Worm (Caenorhabditis elegans): ENCODE measurements around the gene F26D11.12.

ce11 chrV:7937152-7937551 lies 18.0 kb downstream of the F26D11.12 start, which contains the start of gene srsx-3:
- TF ChIP-seq lim-7 (GFP tag; IDR thresholded peaks at IDR 0.05) (no peak), nhr-28 (tag; optimal IDR thresholded peaks at IDR 0.05) (no peak), lir-3 (tag; optimal IDR thresholded peaks at IDR 0.05) (no peak), nhr-48 (tag; optimal IDR thresholded peaks at IDR 0.05) (no peak), egl-27 (tag; optimal IDR thresholded peaks at IDR 0.05) (no peak)

Measured in whole organism, L4 larva.